Fruit fly (Drosophila melanogaster): ENCODE measurements around the gene mRpS30.

Gene mRpS30

dm6 chrX:15760447-15761297 is 25.2 kb upstream of the mRpS30 start, which contains the start of the genes Graf and mRpL3:
Gene Graf (minus strand): TSS chrX:15760733.
Gene mRpL3 (plus strand): TSS chrX:15761248.
- TF ChIP-seq pad (GFP tag; optimal IDR thresholded peaks at IDR 0.05) (peak; percentile 3), CG14711 (tag; optimal IDR thresholded peaks at IDR 0.05) (no peak), cic (GFP tag; optimal IDR thresholded peaks at IDR 0.05) (no peak), CG12768 (GFP tag; optimal IDR thresholded peaks at IDR 0.05) (no peak), cnc (optimal IDR thresholded peaks at IDR 0.05) (no peak), bab1 (GFP tag; optimal IDR thresholded peaks at IDR 0.05) (peak; percentile 6), Mnt (GFP tag; optimal IDR thresholded peaks at IDR 0.05) (no peak), ovo (GFP tag; optimal IDR thresholded peaks at IDR 0.05) (no peak), kay (GFP tag; ENCODE audit: borderline replicate concordance) (peak; percentile 97)

DNA sequence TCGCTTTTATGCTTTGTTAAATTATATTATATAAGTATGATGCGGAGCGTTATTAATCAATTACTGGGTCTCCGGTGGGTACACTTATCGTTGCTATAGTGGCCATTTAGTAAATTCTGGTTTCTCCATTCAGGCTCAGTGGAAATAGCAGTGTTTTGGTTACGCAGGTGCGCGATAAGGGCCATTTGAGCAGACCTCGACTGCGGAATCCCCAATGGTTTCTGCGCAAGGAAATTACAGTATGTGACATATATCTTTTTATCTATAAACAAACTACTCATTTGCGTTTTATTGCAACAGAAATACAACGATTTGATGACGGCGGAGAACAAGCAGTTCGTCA is 24.6 kb upstream of the mRpS30 start:
- TF ChIP-seq kay (GFP tag; ENCODE audit: borderline replicate concordance): peak; percentile 45
- TF ChIP-seq tj (GFP tag; optimal IDR thresholded peaks at IDR 0.05): no peak
- peak; percentile 23 for TF ChIP-seq Mnt (GFP tag; optimal IDR thresholded peaks at IDR 0.05)
- TF ChIP-seq CG7045 (GFP tag; optimal IDR thresholded peaks at IDR 0.05): no peak
- TF ChIP-seq CG5204 (GFP tag; optimal IDR thresholded peaks at IDR 0.05): no peak

DNA sequence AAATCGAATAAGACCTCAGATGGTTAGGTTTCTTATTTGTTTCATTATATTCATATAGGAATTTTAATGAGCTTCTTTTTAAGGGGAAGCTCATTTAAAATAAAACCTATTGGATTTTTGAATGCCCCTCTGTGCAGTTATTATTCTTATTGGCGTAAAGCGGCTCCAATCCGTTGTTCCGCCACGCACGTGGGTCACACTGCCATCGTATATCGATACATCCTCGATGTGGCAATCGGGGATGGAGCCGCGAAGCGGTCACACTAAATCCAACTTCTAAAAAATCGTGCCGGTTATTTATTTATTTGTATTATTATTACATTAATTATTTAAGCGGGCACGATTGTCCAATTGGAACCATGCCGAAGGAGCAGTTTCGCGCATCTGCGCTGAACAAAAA is 23.1 kb upstream of the mRpS30 start, which contains the start of gene Polr3A:
Polr3A (plus strand) TSS at position 234 of the 400 bp plus-strand sequence.
- TF ChIP-seq bab1 (GFP tag; optimal IDR thresholded peaks at IDR 0.05) (peak; percentile 48), CG5204 (GFP tag; optimal IDR thresholded peaks at IDR 0.05) (no peak), Mnt (GFP tag; optimal IDR thresholded peaks at IDR 0.05) (peak; percentile 92), Clk (GFP tag; optimal IDR thresholded peaks at IDR 0.05) (no peak), CG12768 (GFP tag; optimal IDR thresholded peaks at IDR 0.05) (no peak), cic (GFP tag; optimal IDR thresholded peaks at IDR 0.05) (no peak)

dm6 chrX:15766395-15766866 is 19.4 kb upstream of the mRpS30 start, which contains the start of gene CG8952:
Gene CG8952 (minus strand): TSS chrX:15766445.
- TF ChIP-seq kay (GFP tag; ENCODE audit: borderline replicate concordance): peak; percentile 50
- no peak for TF ChIP-seq toe (GFP tag; optimal IDR thresholded peaks at IDR 0.05)

DNA sequence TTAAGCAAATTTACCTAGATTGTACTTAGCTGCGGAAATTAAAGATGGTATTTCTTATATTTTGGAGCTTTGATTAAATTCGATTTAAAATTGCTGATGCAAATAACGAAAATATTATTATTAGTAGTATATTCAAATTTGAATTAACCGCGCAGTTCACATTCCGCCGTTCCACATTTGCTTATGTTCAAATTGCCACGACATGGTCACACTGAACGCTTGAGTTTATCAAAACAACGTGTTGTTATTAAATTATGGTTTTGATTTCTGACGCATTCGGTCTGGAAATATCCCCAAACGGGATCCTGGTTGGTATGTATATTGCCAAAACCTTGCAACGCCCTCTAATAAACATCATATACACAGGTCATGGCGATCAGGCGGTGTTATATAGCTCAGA is 16.4 kb upstream of the mRpS30 start, which contains the start of gene CG33172:
CG33172 (plus strand) TSS at position 208 of the 400 bp plus-strand sequence.
- no peak for TF ChIP-seq CG5204 (GFP tag; optimal IDR thresholded peaks at IDR 0.05)
- no peak for TF ChIP-seq CG14711 (tag; optimal IDR thresholded peaks at IDR 0.05)
- no peak for TF ChIP-seq CG7101 (tag; optimal IDR thresholded peaks at IDR 0.05)
- TF ChIP-seq CG7045 (GFP tag; optimal IDR thresholded peaks at IDR 0.05): no peak
- no peak for TF ChIP-seq Clk (GFP tag; optimal IDR thresholded peaks at IDR 0.05)
- no peak for TF ChIP-seq cnc (optimal IDR thresholded peaks at IDR 0.05)
- no peak for TF ChIP-seq CG1620 (GFP tag; optimal IDR thresholded peaks at IDR 0.05)
- TF ChIP-seq kay (GFP tag; ENCODE audit: borderline replicate concordance): no peak
- TF ChIP-seq toe (GFP tag; optimal IDR thresholded peaks at IDR 0.05): no peak

DNA sequence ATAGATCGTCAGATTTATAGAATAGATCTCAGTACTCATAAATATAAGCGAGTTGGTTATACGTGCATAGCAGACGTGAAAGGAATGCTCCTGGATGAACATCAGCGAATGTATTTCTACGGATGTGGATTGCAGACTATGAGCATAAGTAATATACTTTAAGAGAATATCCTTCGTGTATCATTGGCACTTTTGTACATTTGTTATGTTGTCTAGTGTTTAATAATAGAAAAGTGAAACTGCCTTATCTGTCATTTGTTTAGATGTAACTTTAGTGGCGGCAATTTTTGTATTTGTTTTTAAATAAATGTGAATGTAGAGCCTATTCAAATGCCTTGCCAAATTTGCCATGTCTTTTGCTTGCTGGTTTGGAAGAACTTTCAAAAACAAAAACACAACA is 13.2 kb upstream of the mRpS30 start, which contains the start of gene CG43672:
CG43672 (plus strand) TSS at position 301 of the 400 bp plus-strand sequence.
- no peak for TF ChIP-seq kay (GFP tag; ENCODE audit: borderline replicate concordance)

dm6 chrX:15778846-15779245 is 7.0 kb upstream of the mRpS30 start, which contains the start of gene CG43673:
Gene CG43673 (plus strand): TSS chrX:15779146.
- no peak for TF ChIP-seq pad (GFP tag; optimal IDR thresholded peaks at IDR 0.05)
- TF ChIP-seq bab1 (GFP tag; optimal IDR thresholded peaks at IDR 0.05): no peak

DNA sequence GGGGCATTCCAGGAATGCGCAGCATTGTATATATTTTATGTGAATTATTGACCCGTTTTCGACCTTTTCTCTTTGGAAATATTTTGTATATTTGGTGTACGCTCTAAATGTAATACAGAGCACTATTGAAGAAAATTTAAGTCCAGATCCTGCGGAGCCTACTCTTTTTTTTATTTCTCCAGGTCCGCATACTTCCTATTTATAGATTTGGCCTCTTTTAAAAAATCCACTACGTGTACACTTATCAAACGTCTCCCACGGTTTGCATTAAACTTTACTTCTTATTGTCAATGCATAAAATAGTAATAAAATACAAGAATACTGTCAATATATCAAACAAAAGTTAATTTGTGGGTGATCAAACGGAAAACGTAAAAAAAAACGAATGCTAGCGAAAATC is 2.2 kb upstream of the mRpS30 start, which contains the start of gene Efhc1.1:
Efhc1.1 (minus strand) TSS at position 101 of the 400 bp plus-strand sequence.
- TF ChIP-seq Crg-1 (GFP tag; optimal IDR thresholded peaks at IDR 0.05) (no peak), CG7101 (tag; optimal IDR thresholded peaks at IDR 0.05) (no peak), kay (GFP tag; ENCODE audit: borderline replicate concordance) (no peak), CG33017 (tag; optimal IDR thresholded peaks at IDR 0.05) (no peak), Mnt (GFP tag; optimal IDR thresholded peaks at IDR 0.05) (no peak), CG5204 (GFP tag; optimal IDR thresholded peaks at IDR 0.05) (no peak), cic (GFP tag; optimal IDR thresholded peaks at IDR 0.05) (no peak), cnc (optimal IDR thresholded peaks at IDR 0.05) (no peak), tj (GFP tag; optimal IDR thresholded peaks at IDR 0.05) (no peak), pad (GFP tag; optimal IDR thresholded peaks at IDR 0.05) (no peak), Hr96 (GFP tag; optimal IDR thresholded peaks at IDR 0.05) (no peak), CG11617 (GFP tag; optimal IDR thresholded peaks at IDR 0.05) (no peak), CG12768 (GFP tag; optimal IDR thresholded peaks at IDR 0.05) (no peak), bab1 (GFP tag; optimal IDR thresholded peaks at IDR 0.05) (no peak), ovo (GFP tag; optimal IDR thresholded peaks at IDR 0.05) (no peak), Clk (GFP tag; optimal IDR thresholded peaks at IDR 0.05) (no peak), CG14711 (tag; optimal IDR thresholded peaks at IDR 0.05) (no peak)
